Worm (Caenorhabditis elegans): ENCODE results near the gene athp-3.

DNA sequence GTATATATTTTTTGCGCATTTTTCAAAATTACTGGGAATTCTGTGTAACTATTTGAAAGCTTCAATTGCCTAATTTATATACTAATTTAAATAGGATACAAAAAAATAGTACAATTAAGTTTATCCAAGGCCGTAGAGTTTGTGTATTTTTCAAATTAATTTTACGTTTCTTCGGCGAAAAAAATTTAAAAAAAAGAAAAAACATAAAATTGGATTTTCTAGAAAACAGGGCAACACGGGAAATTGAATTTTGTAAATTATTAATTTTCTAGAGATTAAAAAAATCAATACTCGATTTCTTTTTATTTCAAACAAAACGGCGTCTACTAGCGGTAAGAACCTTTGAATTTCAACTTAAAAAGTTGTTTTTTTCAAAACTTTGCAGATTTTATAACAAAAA, 5.1 kb upstream of the athp-3 start, which contains the start of gene Y116A8C.23:
- TF ChIP-seq him-1 (tag; optimal IDR thresholded peaks at IDR 0.05), result no peak
- TF ChIP-seq W03F9.2 (tag; optimal IDR thresholded peaks at IDR 0.05), result no peak
